Worm (Caenorhabditis elegans) whole organism, L3 larva: ENCODE data around the gene R09E10.6.

Source experiments
- R02D3.7 ChIP-seq: fragments of 150-350 bp; optimal IDR thresholded peaks from 2 replicates; lab custom pipeline; 2014; ENCODE audit warnings: missing biosample characterization, missing genetic modification characterization
- ZK546.5 ChIP-seq: sonication (generic microtip); optimal IDR thresholded peaks from 2 replicates; lab custom pipeline; 2017; ENCODE audit warnings: missing biosample characterization, missing genetic modification characterization
- aly-2 ChIP-seq: fragments of 150-350 bp; optimal IDR thresholded peaks from 2 replicates; lab custom pipeline; 2014; ENCODE audit warnings: missing biosample characterization, missing genetic modification characterization
- ama-1 ChIP-seq: fragments of 150-350 bp; optimal IDR thresholded peaks from 2 replicates; lab custom pipeline; 2018
- ceh-28 ChIP-seq: fragments of 150-350 bp; optimal IDR thresholded peaks from 2 replicates; lab custom pipeline; 2014; ENCODE audit warnings: missing biosample characterization, missing genetic modification reagents, missing genetic modification characterization
- ceh-82 ChIP-seq: fragments of 150-350 bp; optimal IDR thresholded peaks from 2 replicates; lab custom pipeline; 2014; ENCODE audit warnings: missing biosample characterization, missing genetic modification characterization
- egl-27 ChIP-seq: sonication (generic microtip); optimal IDR thresholded peaks from 4 replicates; lab custom pipeline; 2017; ENCODE audit warnings: missing biosample characterization, missing genetic modification reagents, missing genetic modification characterization
- egl-5 ChIP-seq: fragments of 150-350 bp; optimal IDR thresholded peaks from 2 replicates; lab custom pipeline; 2017; ENCODE audit warnings: missing biosample characterization, missing genetic modification reagents, missing genetic modification characterization, inconsistent platforms
- elt-1 ChIP-seq: fragments of 150-350 bp; optimal IDR thresholded peaks from 2 replicates; lab custom pipeline; 2014; ENCODE audit warnings: missing biosample characterization, missing genetic modification characterization
- elt-2 ChIP-seq: sonication (generic microtip); optimal IDR thresholded peaks from 2 replicates; lab custom pipeline; 2016; ENCODE audit warnings: missing genetic modification reagents, mild to moderate bottlenecking, missing genetic modification characterization, missing compliant biosample characterization
- elt-3 ChIP-seq, 3 experiments: fragments of 150-350 bp in 1 of 3; sonication (generic microtip) in 2 of 3; optimal IDR thresholded peaks; 2 replicates in 2 of 3; 4 replicates in 1 of 3; lab custom pipeline; 2014 to 2017; ENCODE audit warnings: missing biosample characterization in 3 of 3, missing genetic modification characterization in 3 of 3
- eor-1 ChIP-seq, 2 experiments: fragments of 150-350 bp; optimal IDR thresholded peaks; 2 replicates each; lab custom pipeline; 2014 to 2018; ENCODE audit warnings: missing biosample characterization in 2 of 2, missing genetic modification characterization in 2 of 2
- fkh-10 ChIP-seq: sonication (generic microtip); optimal IDR thresholded peaks from 2 replicates; lab custom pipeline; 2017; ENCODE audit warnings: missing biosample characterization, missing genetic modification reagents, missing genetic modification characterization
- fkh-2 ChIP-seq: fragments of 150-350 bp; optimal IDR thresholded peaks from 2 replicates; lab custom pipeline; 2014; ENCODE audit warnings: missing biosample characterization, missing genetic modification reagents, missing genetic modification characterization
- hmg-11 ChIP-seq: sonication (generic microtip); optimal IDR thresholded peaks from 2 replicates; lab custom pipeline; 2016; ENCODE audit warnings: missing genetic modification characterization, missing compliant biosample characterization
- jun-1 ChIP-seq: fragments of 150-350 bp; optimal IDR thresholded peaks from 2 replicates; lab custom pipeline; 2014; ENCODE audit warnings: missing biosample characterization, missing genetic modification reagents, missing genetic modification characterization
- lin-15B ChIP-seq: fragments of 150-350 bp; optimal IDR thresholded peaks from 2 replicates; lab custom pipeline; 2014; ENCODE audit warnings: missing biosample characterization, missing genetic modification characterization
- lin-39 ChIP-seq: fragments of 150-350 bp; optimal IDR thresholded peaks from 2 replicates; lab custom pipeline; 2018; ENCODE audit warnings: missing biosample characterization, missing genetic modification reagents, missing genetic modification characterization
- lsy-12 ChIP-seq: sonication (generic microtip); optimal IDR thresholded peaks from 2 replicates; lab custom pipeline; 2016; ENCODE audit warnings: mild to moderate bottlenecking, missing genetic modification characterization, missing compliant biosample characterization
- mdl-1 ChIP-seq: fragments of 150-350 bp; optimal IDR thresholded peaks from 2 replicates; lab custom pipeline; 2014; ENCODE audit warnings: missing biosample characterization, missing genetic modification characterization
- nfya-1 ChIP-seq: sonication (generic microtip); optimal IDR thresholded peaks from 2 replicates; lab custom pipeline; 2017; ENCODE audit warnings: missing genetic modification characterization, mild to moderate bottlenecking, missing compliant biosample characterization, antibody characterized with exemption, moderate library complexity; ENCODE audit not compliant: insufficient read depth
- nhr-11 ChIP-seq: fragments of 150-350 bp; optimal IDR thresholded peaks from 2 replicates; lab custom pipeline; 2014; ENCODE audit warnings: missing biosample characterization, missing genetic modification characterization
- nhr-12 ChIP-seq: fragments of 150-350 bp; optimal IDR thresholded peaks from 2 replicates; lab custom pipeline; 2014; ENCODE audit warnings: missing biosample characterization, missing genetic modification characterization
- nhr-23 ChIP-seq: fragments of 150-350 bp; optimal IDR thresholded peaks from 2 replicates; lab custom pipeline; 2014; ENCODE audit warnings: missing biosample characterization, missing genetic modification reagents, missing genetic modification characterization
- nhr-25 ChIP-seq: sonication (generic microtip); optimal IDR thresholded peaks from 2 replicates; lab custom pipeline; 2017; ENCODE audit warnings: missing biosample characterization, missing genetic modification characterization
- nhr-28 ChIP-seq: fragments of 150-350 bp; optimal IDR thresholded peaks from 2 replicates; lab custom pipeline; 2014; ENCODE audit warnings: missing biosample characterization, missing genetic modification characterization
- nhr-43 ChIP-seq: sonication (generic microtip); optimal IDR thresholded peaks from 2 replicates; lab custom pipeline; 2016; ENCODE audit warnings: mild to moderate bottlenecking, missing genetic modification characterization, missing compliant biosample characterization; ENCODE audit not compliant: poor library complexity, severe bottlenecking
- nhr-76 ChIP-seq: fragments of 150-350 bp; sonication (generic microtip); optimal IDR thresholded peaks from 5 replicates; lab custom pipeline; 2014; ENCODE audit warnings: missing biosample characterization, missing genetic modification characterization
- nhr-77 ChIP-seq: fragments of 150-350 bp; optimal IDR thresholded peaks from 2 replicates; lab custom pipeline; 2014; ENCODE audit warnings: missing biosample characterization, missing genetic modification characterization
- pha-4 ChIP-seq: fragments of 150-350 bp; optimal IDR thresholded peaks from 2 replicates; lab custom pipeline; 2014; ENCODE audit warnings: missing biosample characterization, missing genetic modification reagents, missing genetic modification characterization
- pqm-1 ChIP-seq: fragments of 150-350 bp; optimal IDR thresholded peaks from 2 replicates; lab custom pipeline; 2017; ENCODE audit warnings: missing biosample characterization, missing genetic modification characterization, inconsistent platforms
- sea-2 ChIP-seq: fragments of 150-350 bp; sonication (generic microtip); optimal IDR thresholded peaks from 4 replicates; lab custom pipeline; 2014; ENCODE audit warnings: missing biosample characterization, missing genetic modification reagents, missing genetic modification characterization
- skn-1 ChIP-seq: fragments of 150-350 bp; optimal IDR thresholded peaks from 2 replicates; lab custom pipeline; 2014; ENCODE audit warnings: missing biosample characterization, missing genetic modification characterization
- snpc-4 ChIP-seq: fragments of 150-350 bp; optimal IDR thresholded peaks from 2 replicates; lab custom pipeline; 2014; ENCODE audit warnings: missing biosample characterization, missing genetic modification characterization
- tbx-2 ChIP-seq: sonication (generic microtip); optimal IDR thresholded peaks from 2 replicates; lab custom pipeline; 2016; ENCODE audit warnings: mild to moderate bottlenecking, missing genetic modification characterization, missing compliant biosample characterization
- unc-39 ChIP-seq: sonication (generic microtip); optimal IDR thresholded peaks from 4 replicates; lab custom pipeline; 2017; ENCODE audit warnings: missing biosample characterization, missing genetic modification characterization
- unc-62 ChIP-seq: fragments of 150-350 bp; sonication (generic microtip); optimal IDR thresholded peaks from 4 replicates; lab custom pipeline; 2014; ENCODE audit warnings: missing biosample characterization, missing genetic modification reagents, missing genetic modification characterization
- zag-1 ChIP-seq: fragments of 150-350 bp; optimal IDR thresholded peaks from 2 replicates; lab custom pipeline; 2014; ENCODE audit warnings: missing biosample characterization, missing genetic modification characterization
- ztf-4 ChIP-seq: fragments of 150-350 bp; optimal IDR thresholded peaks from 2 replicates; lab custom pipeline; 2014; ENCODE audit warnings: missing biosample characterization, missing genetic modification characterization

Gene R09E10.6

ce11 chrIV:10295084-10295483 lies 1.2 kb upstream of the R09E10.6 start, which contains the start of gene R09E10.13:
TSS of gene R09E10.13 (minus strand) at chrIV:10295144.
- no peak for TF ChIP-seq unc-39 (tag; lab: Kevin White, UChicago)
- TF ChIP-seq fkh-2: no peak
- TF ChIP-seq ama-1 (lab: Kevin White, UChicago): no peak
- peak; percentile 79 for TF ChIP-seq nhr-25 (tag; lab: Kevin White, UChicago)
- no peak for TF ChIP-seq sea-2 (GFP tag; lab: Kevin White, UChicago)
- TF ChIP-seq nhr-77 (tag; lab: Kevin White, UChicago): no peak
- TF ChIP-seq jun-1 (tag; lab: Kevin White, UChicago): no peak
- TF ChIP-seq ZK546.5 (tag; lab: Kevin White, UChicago): no peak
- no peak for TF ChIP-seq eor-1 (tag; optimal IDR thresholded peaks at IDR 0.05; lab: Kevin White, UChicago)
- no peak for TF ChIP-seq snpc-4 (tag; lab: Kevin White, UChicago)
- no peak for TF ChIP-seq nhr-11
- TF ChIP-seq nhr-43 (tag; lab: Kevin White, UChicago): peak; percentile 71
- TF ChIP-seq nhr-23: peak; percentile 2
- no peak for TF ChIP-seq unc-62 (GFP tag; lab: Kevin White, UChicago)
- TF ChIP-seq elt-3 (tag; optimal IDR thresholded peaks at IDR 0.05; lab: Kevin White, UChicago): no peak
- no peak for TF ChIP-seq egl-27 (tag; lab: Kevin White, UChicago)

DNA sequence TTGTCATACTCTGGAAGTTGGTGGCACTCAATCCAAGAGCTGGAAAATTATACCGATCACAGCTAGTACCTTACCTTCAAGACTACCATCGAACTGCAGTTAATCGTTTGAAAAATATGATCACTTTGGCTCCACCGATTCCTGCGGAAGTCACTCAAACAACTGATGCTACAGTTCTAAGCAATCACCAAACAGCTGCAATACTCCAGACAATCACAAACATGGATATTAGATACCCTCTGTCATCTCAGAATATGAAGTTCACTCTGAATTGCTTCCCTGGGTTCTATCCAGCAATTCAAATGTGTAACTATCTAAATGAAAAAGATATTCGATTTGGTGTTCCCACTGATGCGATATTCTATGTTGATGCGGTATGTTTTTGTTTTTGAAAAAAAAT lies 5.4 kb downstream of the R09E10.6 start:
- no peak for TF ChIP-seq nhr-28 (tag; lab: Kevin White, UChicago)
- no peak for TF ChIP-seq elt-3 (tag; optimal IDR thresholded peaks at IDR 0.05; lab: Kevin White, UChicago)
- no peak for TF ChIP-seq ztf-4
- TF ChIP-seq skn-1 (tag; lab: Kevin White, UChicago): no peak
- TF ChIP-seq ama-1 (lab: Kevin White, UChicago): no peak
- TF ChIP-seq eor-1 (tag; optimal IDR thresholded peaks at IDR 0.05; lab: Kevin White, UChicago): no peak
- TF ChIP-seq egl-5 (tag; lab: Kevin White, UChicago): no peak
- no peak for TF ChIP-seq nhr-12 (tag; lab: Kevin White, UChicago)
- no peak for TF ChIP-seq elt-1 (tag; lab: Kevin White, UChicago)
- no peak for TF ChIP-seq nhr-77 (tag; lab: Kevin White, UChicago)
- TF ChIP-seq tbx-2 (tag; lab: Kevin White, UChicago): no peak
- TF ChIP-seq nhr-76: no peak
- no peak for TF ChIP-seq nhr-25 (tag; lab: Kevin White, UChicago)
- no peak for TF ChIP-seq fkh-10
- no peak for TF ChIP-seq ceh-28 (tag; lab: Kevin White, UChicago)

- no peak for TF ChIP-seq mdl-1 (tag; lab: Kevin White, UChicago)
- TF ChIP-seq, all 47 proteins: peak for 0
Observed at ce11 chrIV:10286655-10287054, 7.3 kb downstream of the R09E10.6 start, which contains the start of gene ebax-1. TSS of gene ebax-1 (plus strand) at chrIV:10286955.

DNA sequence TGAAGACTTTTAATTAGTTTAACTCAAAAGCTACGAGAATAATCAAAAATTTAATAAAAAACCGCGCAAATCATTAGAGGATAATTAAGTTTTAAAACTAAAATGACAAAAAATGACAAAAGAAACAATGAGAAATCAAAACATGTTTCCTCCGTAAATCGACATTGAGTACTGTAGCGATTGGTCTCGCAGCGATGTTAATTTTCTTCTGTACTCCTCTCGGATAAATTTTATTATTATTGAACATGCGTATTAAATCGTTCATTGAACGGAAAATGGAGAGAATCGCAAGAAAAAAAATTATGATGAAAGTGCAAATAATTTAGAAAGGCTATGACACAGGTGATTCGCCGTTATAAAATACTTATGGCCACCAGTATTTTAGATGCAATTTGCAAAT lies 8.6 kb downstream of the R09E10.6 start:
- TF ChIP-seq nfya-1 (tag; lab: Kevin White, UChicago) (no peak), tbx-2 (tag; lab: Kevin White, UChicago) (no peak), lin-15B (no peak), zag-1 (no peak), ceh-82 (no peak), R02D3.7 (tag; lab: Kevin White, UChicago) (no peak), elt-1 (tag; lab: Kevin White, UChicago) (no peak)
- TF ChIP-seq, all 47 proteins: peak for 0

ce11 chrIV:10284194-10284910 lies 9.6 kb downstream of the R09E10.6 start, which contains the start of gene rad-51:
TSS of gene rad-51 (minus strand) at chrIV:10284244.
- TF ChIP-seq nhr-23 (peak; percentile 33), snpc-4 (tag; lab: Kevin White, UChicago) (peak; percentile 73), pqm-1 (peak; percentile 29), hmg-11 (tag; lab: Kevin White, UChicago) (peak; percentile 88), lin-15B (peak; percentile 85), lin-39 (tag; lab: Kevin White, UChicago) (peak; percentile 37), eor-1 (tag; optimal IDR thresholded peaks at IDR 0.05; lab: Kevin White, UChicago) (no peak), nfya-1 (tag; lab: Kevin White, UChicago) (peak; percentile 86), nhr-25 (tag; lab: Kevin White, UChicago) (peak; percentile 68), pha-4 (tag; lab: Kevin White, UChicago) (peak; percentile 88), ama-1 (lab: Kevin White, UChicago) (no peak), aly-2 (no peak), egl-27 (tag; lab: Kevin White, UChicago) (peak; percentile 9), elt-2 (tag; lab: Kevin White, UChicago) (peak; percentile 54), ZK546.5 (tag; lab: Kevin White, UChicago) (no peak), sea-2 (GFP tag; lab: Kevin White, UChicago) (no peak), lsy-12 (tag; lab: Kevin White, UChicago) (peak; percentile 5)
